Worm (Caenorhabditis elegans): Measurements from ENCODE around the gene pxl-1.

pxl-1 gene

DNA sequence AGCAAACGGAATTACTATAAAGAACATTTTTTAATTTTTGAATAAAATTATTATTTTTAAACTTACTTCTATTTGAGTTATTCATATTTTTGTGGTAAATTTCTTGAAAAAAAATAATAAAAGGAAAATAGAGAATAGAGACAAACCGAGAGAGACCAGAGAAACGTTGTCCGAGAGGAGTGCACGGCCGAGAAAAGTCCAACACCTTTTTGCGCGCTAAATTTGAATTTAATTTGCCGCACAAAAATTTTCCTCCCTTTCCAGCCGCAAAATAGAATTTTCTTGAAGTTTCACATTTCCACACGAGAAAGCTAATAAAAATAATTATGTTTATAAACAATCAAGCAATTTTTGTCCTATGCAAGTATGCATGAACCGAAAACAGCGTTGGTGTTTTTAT lies 24.1 kb downstream of the pxl-1 start, which contains the start of the genes F01F1.11 and F01F1.3 (continued):
- no peak for TF ChIP-seq ztf-25 (GFP tag; IDR thresholded peaks at IDR 0.05)
- TF ChIP-seq ZK185.1 (tag; optimal IDR thresholded peaks at IDR 0.05; ENCODE audit: poor library complexity, severe bottlenecking), result peak; percentile 78
- TF ChIP-seq ceh-27 (GFP tag; optimal IDR thresholded peaks at IDR 0.05), result peak; percentile 72
- TF ChIP-seq madf-3 (GFP tag; IDR thresholded peaks at IDR 0.05), result no peak
- no peak for TF ChIP-seq tbx-9 (tag; optimal IDR thresholded peaks at IDR 0.05; ENCODE audit: borderline replicate concordance)
- TF ChIP-seq repo-1 (tag; optimal IDR thresholded peaks at IDR 0.05), result no peak
- TF ChIP-seq gei-17 (GFP tag; optimal IDR thresholded peaks at IDR 0.05), result no peak
- TF ChIP-seq hmg-1.2 (GFP tag; IDR thresholded peaks at IDR 0.05), result peak; percentile 14; the same call in 1 of the 2 replicates
- peak; percentile 10 for TF ChIP-seq ztf-18 (tag; optimal IDR thresholded peaks at IDR 0.05)
- no peak for TF ChIP-seq hlh-26 (GFP tag; conservative IDR thresholded peaks at IDR 0.05)
- no peak for TF ChIP-seq nfya-2 (GFP tag; IDR thresholded peaks at IDR 0.05)
- TF ChIP-seq lin-35 (GFP tag; optimal IDR thresholded peaks at IDR 0.05), result peak in 2 of 3 experiments; percentile 56 to 93
- peak; percentile 72; the same call in 1 of the 2 replicates for TF ChIP-seq ztf-28 (GFP tag; IDR thresholded peaks at IDR 0.05)
- TF ChIP-seq hsf-1 (GFP tag; IDR thresholded peaks at IDR 0.05), result no peak
- TF ChIP-seq madf-8 (GFP tag; conservative IDR thresholded peaks at IDR 0.05), result 0 out of 2 replicates have a peak, but pooled peaks have one; percentile 25
- peak; percentile 5 for TF ChIP-seq attf-5 (GFP tag; optimal IDR thresholded peaks at IDR 0.05)
- TF ChIP-seq B0261.1 (tag; optimal IDR thresholded peaks at IDR 0.05), result no peak
- peak; percentile 64; the same call in 1 of the 2 replicates for TF ChIP-seq dox-1 (GFP tag; IDR thresholded peaks at IDR 0.05)
- TF ChIP-seq aptf-2 (GFP tag; conservative IDR thresholded peaks at IDR 0.05), result 0 out of 2 replicates have a peak, but pooled peaks have one; percentile 52
- TF ChIP-seq attf-3 (GFP tag; conservative IDR thresholded peaks at IDR 0.05), result peak; percentile 69
- peak; percentile 9 for TF ChIP-seq tlf-1 (GFP tag; optimal IDR thresholded peaks at IDR 0.05)
- TF ChIP-seq F57C9.4 (tag; optimal IDR thresholded peaks at IDR 0.05), result no peak
- peak; percentile 77 for TF ChIP-seq mcd-1 (GFP tag; IDR thresholded peaks at IDR 0.05)
- peak; percentile 50; the same call in 1 of the 2 replicates for TF ChIP-seq ceh-91 (GFP tag; IDR thresholded peaks at IDR 0.05)
- no peak for TF ChIP-seq hmg-20 (GFP tag; IDR thresholded peaks at IDR 0.05)
- TF ChIP-seq cebp-1 (GFP tag; IDR thresholded peaks at IDR 0.05), result no peak
- TF ChIP-seq cebp-1 (tag; optimal IDR thresholded peaks at IDR 0.05), result peak; percentile 37
- TF ChIP-seq snpc-1.3 (tag; optimal IDR thresholded peaks at IDR 0.05; ENCODE audit: insufficient read depth), result peak; percentile 28
- TF ChIP-seq ccch-3 (GFP tag; optimal IDR thresholded peaks at IDR 0.05), result peak; percentile 54
- TF ChIP-seq B0019.2 (GFP tag; conservative IDR thresholded peaks at IDR 0.05), result 0 out of 2 replicates have a peak, but pooled peaks have one; percentile 15
- peak; percentile 40 for TF ChIP-seq madf-10 (tag; optimal IDR thresholded peaks at IDR 0.05)
- TF ChIP-seq Y79H2A.3 (GFP tag; conservative IDR thresholded peaks at IDR 0.05), result no peak
- TF ChIP-seq fkh-3 (tag; optimal IDR thresholded peaks at IDR 0.05), result no peak
- no peak for TF ChIP-seq Y53G8AR.9 (GFP tag; conservative IDR thresholded peaks at IDR 0.05)
- no peak for TF ChIP-seq unc-62 (GFP tag; optimal IDR thresholded peaks at IDR 0.05)
- TF ChIP-seq let-607 (tag; optimal IDR thresholded peaks at IDR 0.05), result peak in 1 of 2 experiments; percentile 57
- no peak for TF ChIP-seq ztf-22 (GFP tag; optimal IDR thresholded peaks at IDR 0.05)
- TF ChIP-seq egl-44 (GFP tag; IDR thresholded peaks at IDR 0.05), result no peak
- no peak for TF ChIP-seq xnd-1 (tag; optimal IDR thresholded peaks at IDR 0.05)
- no peak for TF ChIP-seq Y56A3A.18 (GFP tag; IDR thresholded peaks at IDR 0.05)
- peak; percentile 45; the same call in 1 of the 2 replicates for TF ChIP-seq ekl-4 (GFP tag; IDR thresholded peaks at IDR 0.05)
- TF ChIP-seq F10E7.11 (tag; optimal IDR thresholded peaks at IDR 0.05), result no peak
- no peak for TF ChIP-seq aptf-3 (GFP tag; IDR thresholded peaks at IDR 0.05)
- 0 out of 2 replicates have a peak, but pooled peaks have one; percentile 15 for TF ChIP-seq B0336.3 (GFP tag; IDR thresholded peaks at IDR 0.05)
- peak; percentile 31 for TF ChIP-seq him-1 (tag; optimal IDR thresholded peaks at IDR 0.05)
- no peak for TF ChIP-seq dpff-1 (tag; optimal IDR thresholded peaks at IDR 0.05)
- no peak for TF ChIP-seq attf-6 (GFP tag; IDR thresholded peaks at IDR 0.05)
- TF ChIP-seq hrde-1 (tag; optimal IDR thresholded peaks at IDR 0.05; ENCODE audit: borderline replicate concordance), result no peak

All from whole organism, young adult.